Worm (Caenorhabditis elegans): ENCODE data around the gene pycr-1.

ce11 chrX:12146453-12147085 lies at the start of gene pycr-1:
- no peak for TF ChIP-seq hmg-1.2 (GFP tag; IDR thresholded peaks at IDR 0.05)
- TF ChIP-seq hmg-20 (GFP tag; IDR thresholded peaks at IDR 0.05): no peak
- no peak for TF ChIP-seq nhr-27 (tag; optimal IDR thresholded peaks at IDR 0.05)
- TF ChIP-seq nfyb-1 (GFP tag; IDR thresholded peaks at IDR 0.05): no peak
- no peak for TF ChIP-seq lin-26 (GFP tag; IDR thresholded peaks at IDR 0.05)
- TF ChIP-seq gei-17 (GFP tag; optimal IDR thresholded peaks at IDR 0.05): no peak
- TF ChIP-seq Y79H2A.3 (GFP tag; conservative IDR thresholded peaks at IDR 0.05): no peak
- TF ChIP-seq F57A8.1 (GFP tag; optimal IDR thresholded peaks at IDR 0.05): no peak
- TF ChIP-seq ama-1 (optimal IDR thresholded peaks at IDR 0.05): no peak
- no peak for TF ChIP-seq ama-1 (GFP tag; optimal IDR thresholded peaks at IDR 0.05)
- TF ChIP-seq snpc-4 (GFP tag; optimal IDR thresholded peaks at IDR 0.05): no peak
- TF ChIP-seq snpc-4 (tag; optimal IDR thresholded peaks at IDR 0.05): no peak
